Worm (Caenorhabditis elegans): ENCODE data around the gene C18B2.2.

ce11 chrX:3628016-3628415, 4.8 kb downstream of the C18B2.2 start, which contains the start of gene vep-2:
- TF ChIP-seq ref-1 (GFP tag; conservative IDR thresholded peaks at IDR 0.05), result no peak
- TF ChIP-seq tab-1 (GFP tag; IDR thresholded peaks at IDR 0.05), result no peak
- no peak for TF ChIP-seq T22C8.4 (GFP tag; IDR thresholded peaks at IDR 0.05)
- TF ChIP-seq med-1 (GFP tag; optimal IDR thresholded peaks at IDR 0.05; ENCODE audit: insufficient read depth), result no peak
- no peak for TF ChIP-seq flt-1 (GFP tag; IDR thresholded peaks at IDR 0.05)
- no peak for TF ChIP-seq cog-1 (tag; optimal IDR thresholded peaks at IDR 0.05)
- no peak for TF ChIP-seq klf-2 (GFP tag; conservative IDR thresholded peaks at IDR 0.05)
- no peak for TF ChIP-seq ztf-29 (GFP tag; IDR thresholded peaks at IDR 0.05)
